Fruit fly (Drosophila melanogaster) S2 (cell line): ENCODE results near the gene Smr.

Experiments
- CG8478 ChIP-seq: fragments of >200 bp; optimal IDR thresholded peaks from 2 replicates; lab custom pipeline; 2018
- CTCF ChIP-seq, 2 experiments: fragments of >200 bp; optimal IDR thresholded peaks; 2 replicates each; lab custom pipeline; 2018

Gene Smr

dm6 chrX:12675798-12676553 is 66.4 kb downstream of the Smr start:
- TF ChIP-seq CTCF (optimal IDR thresholded peaks at IDR 0.05; lab: Kevin White, UChicago) (no peak), CG8478 (lab: Kevin White, UChicago) (no peak)

- no peak for TF ChIP-seq CG8478 (lab: Kevin White, UChicago)
- no peak for TF ChIP-seq CTCF (optimal IDR thresholded peaks at IDR 0.05; lab: Kevin White, UChicago)
These were observed 67.1 kb downstream of the Smr start for dm6 chrX:12675284-12675683.

dm6 chrX:12673833-12674541 is 68.4 kb downstream of the Smr start:
- TF ChIP-seq CG8478 (lab: Kevin White, UChicago) (no peak), CTCF (optimal IDR thresholded peaks at IDR 0.05; lab: Kevin White, UChicago) (no peak)

dm6 chrX:12672317-12673172 is 69.9 kb downstream of the Smr start:
- no peak for TF ChIP-seq CG8478 (lab: Kevin White, UChicago)
- no peak for TF ChIP-seq CTCF (optimal IDR thresholded peaks at IDR 0.05; lab: Kevin White, UChicago)

DNA sequence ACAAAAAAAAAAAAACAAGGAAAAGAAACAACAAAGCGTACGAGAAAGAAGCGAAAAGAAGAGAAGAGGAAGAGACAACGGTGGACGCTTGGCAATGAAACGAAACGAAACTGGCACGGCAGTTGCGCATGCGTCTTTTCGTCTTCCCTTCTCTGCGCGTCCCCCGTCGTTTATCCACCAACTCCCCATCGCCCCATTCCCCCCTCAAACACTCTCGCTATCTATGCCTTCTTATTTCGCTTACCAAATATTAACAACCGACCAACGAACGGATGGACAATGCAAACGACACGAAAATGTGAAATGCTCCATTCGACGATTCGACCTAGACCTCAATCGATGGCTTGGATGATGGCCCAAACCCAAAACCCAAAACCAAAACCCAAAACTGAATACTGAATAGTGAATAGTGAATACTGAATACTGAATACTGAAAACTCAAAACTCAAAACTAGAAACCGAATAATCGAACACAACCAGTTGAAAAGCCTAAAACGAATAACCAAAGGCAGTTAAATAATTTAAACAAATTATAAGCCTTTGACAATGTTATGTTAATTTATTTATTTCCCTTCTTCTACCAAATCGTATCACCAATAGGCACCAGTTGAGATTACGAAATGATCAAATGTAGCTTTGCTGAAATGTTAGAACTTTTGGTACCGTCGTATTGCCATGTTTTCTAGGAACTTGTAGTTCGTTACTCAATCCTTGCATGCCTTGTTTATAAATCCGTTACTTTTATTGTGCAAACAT is 71.7 kb downstream of the Smr start:
- TF ChIP-seq CTCF (optimal IDR thresholded peaks at IDR 0.05; lab: Kevin White, UChicago) (no peak), CG8478 (lab: Kevin White, UChicago) (no peak)

DNA sequence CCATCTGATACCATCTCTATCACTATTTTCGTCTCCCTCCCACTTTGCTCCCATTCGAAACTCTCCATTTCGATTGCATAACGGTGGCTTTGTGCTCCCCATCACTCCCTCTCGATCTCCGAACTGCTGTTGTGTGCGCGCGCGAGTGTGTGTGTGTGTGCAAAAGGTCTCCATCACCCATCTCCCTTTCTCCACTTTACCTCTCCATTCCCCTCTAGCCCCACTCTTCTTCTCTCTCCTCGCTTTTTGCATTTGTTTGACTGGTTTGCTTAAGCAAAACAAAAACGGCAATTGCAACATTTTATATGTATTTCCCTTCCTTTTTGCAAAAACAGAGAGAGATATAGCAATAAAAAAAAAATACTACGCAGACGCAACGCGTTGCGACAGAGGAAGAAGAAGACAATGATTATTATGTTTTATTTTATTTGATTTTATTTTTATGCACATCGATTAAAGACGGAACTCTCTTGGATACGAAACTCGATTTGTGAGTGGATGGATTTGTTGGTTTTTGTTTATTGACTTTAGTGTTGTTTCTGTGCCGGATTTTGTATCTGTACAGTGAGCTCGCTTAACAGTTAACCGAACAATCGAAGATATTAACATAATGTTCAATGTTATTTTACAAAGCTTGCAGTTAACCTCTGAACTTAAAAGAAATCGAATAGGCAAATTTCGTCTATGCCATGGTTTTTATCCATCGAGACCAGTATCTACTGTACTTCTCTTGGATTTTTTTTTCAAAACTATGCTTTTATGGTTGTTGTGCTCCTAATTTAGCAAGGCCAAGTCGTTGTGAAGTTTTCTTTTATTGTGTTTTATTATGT is 72.5 kb downstream of the Smr start:
- no peak for TF ChIP-seq CTCF (optimal IDR thresholded peaks at IDR 0.05; lab: Kevin White, UChicago)

- TF ChIP-seq CTCF (optimal IDR thresholded peaks at IDR 0.05; lab: Kevin White, UChicago): no peak
- no peak for TF ChIP-seq CG8478 (lab: Kevin White, UChicago)
These were observed 73.7 kb downstream of the Smr start for dm6 chrX:12668723-12669122.

dm6 chrX:12667600-12668250 is 74.7 kb downstream of the Smr start:
- TF ChIP-seq CTCF (optimal IDR thresholded peaks at IDR 0.05; lab: Kevin White, UChicago) (no peak), CG8478 (lab: Kevin White, UChicago) (no peak)

dm6 chrX:12667008-12667407 is 75.4 kb downstream of the Smr start:
- no peak for TF ChIP-seq CTCF (optimal IDR thresholded peaks at IDR 0.05; lab: Kevin White, UChicago)

DNA sequence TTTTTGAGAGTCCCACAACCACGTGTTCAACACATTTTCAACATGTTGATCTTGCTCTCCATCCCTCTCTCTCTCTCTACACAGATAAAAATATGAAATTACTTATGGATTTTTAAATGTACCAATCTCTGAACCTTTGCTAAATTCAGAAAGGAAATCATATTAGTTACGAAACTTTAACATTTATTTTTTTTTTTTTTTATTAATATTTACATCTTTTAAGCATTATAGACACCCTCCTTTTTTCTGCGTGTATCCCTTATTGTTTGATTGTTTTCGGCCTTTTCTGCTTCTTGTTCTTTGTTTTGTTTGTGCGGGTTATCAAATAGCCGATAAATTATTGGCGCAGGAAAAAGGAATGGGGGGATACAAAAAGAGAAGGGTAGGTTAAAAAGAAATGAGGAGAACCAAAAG is 75.9 kb downstream of the Smr start:
- TF ChIP-seq CG8478 (lab: Kevin White, UChicago) (no peak), CTCF (optimal IDR thresholded peaks at IDR 0.05; lab: Kevin White, UChicago) (no peak)

DNA sequence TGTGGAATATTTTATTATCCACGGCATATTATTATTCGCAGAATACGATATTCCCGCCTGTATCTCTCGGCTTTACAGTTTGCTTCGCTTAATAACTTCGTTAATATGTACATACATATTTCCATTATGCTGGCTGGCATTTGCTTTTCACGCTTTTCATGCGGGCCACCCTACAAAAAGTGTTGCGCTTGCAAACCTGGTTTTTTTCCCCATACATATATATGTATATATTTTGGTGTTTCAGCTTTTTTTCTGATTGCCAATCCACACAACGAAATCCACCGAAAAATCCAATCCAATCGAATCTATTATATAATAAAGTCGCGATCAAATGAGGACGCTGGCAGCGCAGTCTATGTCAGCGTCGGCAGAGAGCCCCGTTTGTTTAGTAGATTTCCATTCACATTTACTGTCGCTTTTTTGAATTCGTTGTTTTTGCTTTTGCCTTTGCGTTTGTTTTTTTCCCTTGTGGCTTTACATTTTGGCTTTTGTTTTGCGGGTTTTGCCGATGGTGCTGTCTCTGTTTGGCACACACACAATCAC is 76.6 kb downstream of the Smr start:
- no peak for TF ChIP-seq CG8478 (lab: Kevin White, UChicago)
- TF ChIP-seq CTCF (optimal IDR thresholded peaks at IDR 0.05; lab: Kevin White, UChicago): no peak

dm6 chrX:12665112-12665795 is 77.2 kb downstream of the Smr start:
- TF ChIP-seq CTCF (optimal IDR thresholded peaks at IDR 0.05; lab: Kevin White, UChicago) (no peak), CG8478 (lab: Kevin White, UChicago) (peak; percentile 81)
